Worm (Caenorhabditis elegans) whole organism, L2 larva: Measurements from ENCODE around the gene vha-1.

Experiments used
- ZK546.5 ChIP-seq: sonication (generic microtip); optimal IDR thresholded peaks from 2 replicates; lab custom pipeline; 2017; ENCODE audit warnings: missing biosample characterization, missing genetic modification characterization
- ceh-82 ChIP-seq: fragments of 150-350 bp; optimal IDR thresholded peaks from 2 replicates; lab custom pipeline; 2014; ENCODE audit warnings: missing biosample characterization, missing genetic modification characterization
- crh-2 ChIP-seq: sonication (generic microtip); optimal IDR thresholded peaks from 2 replicates; lab custom pipeline; 2017; ENCODE audit warnings: missing biosample characterization, missing genetic modification characterization
- egl-27 ChIP-seq: sonication (generic microtip); optimal IDR thresholded peaks from 3 replicates; lab custom pipeline; 2017; ENCODE audit warnings: missing biosample characterization, missing genetic modification reagents, missing genetic modification characterization
- elt-3 ChIP-seq: sonication (generic microtip); optimal IDR thresholded peaks from 2 replicates; lab custom pipeline; 2017; ENCODE audit warnings: missing biosample characterization, missing genetic modification characterization
- lin-13 ChIP-seq: fragments of 150-350 bp; optimal IDR thresholded peaks from 2 replicates; lab custom pipeline; 2014; ENCODE audit warnings: missing biosample characterization, missing genetic modification reagents, missing genetic modification characterization
- lsy-2 ChIP-seq, 2 experiments: fragments of 150-350 bp in 1 of 2; sonication (generic microtip) in 1 of 2; optimal IDR thresholded peaks; 2 replicates each; lab custom pipeline; 2014 to 2017; ENCODE audit warnings: missing biosample characterization in 2 of 2, missing genetic modification characterization in 2 of 2
- mbf-1 ChIP-seq: sonication (generic microtip); optimal IDR thresholded peaks from 2 replicates; lab custom pipeline; 2017; ENCODE audit warnings: missing biosample characterization, missing genetic modification characterization
- nhr-11 ChIP-seq: fragments of 150-350 bp; optimal IDR thresholded peaks from 2 replicates; lab custom pipeline; 2014; ENCODE audit warnings: missing biosample characterization, missing genetic modification characterization
- nhr-237 ChIP-seq: fragments of 150-350 bp; optimal IDR thresholded peaks from 2 replicates; lab custom pipeline; 2014; ENCODE audit warnings: missing biosample characterization, missing genetic modification characterization
- sma-3 ChIP-seq: sonication (generic microtip); optimal IDR thresholded peaks from 2 replicates; lab custom pipeline; 2016; ENCODE audit warnings: missing genetic modification reagents, missing genetic modification characterization, missing compliant biosample characterization
- sma-9 ChIP-seq, 2 experiments: fragments of 150-350 bp in 1 of 2; sonication (generic microtip) in 1 of 2; optimal IDR thresholded peaks; 2 replicates each; lab custom pipeline; 2014 to 2016; ENCODE audit warnings: missing genetic modification characterization in 2 of 2, mild to moderate bottlenecking in 1 of 2, missing biosample characterization in 1 of 2, missing compliant biosample characterization in 1 of 2, missing genetic modification reagents in 1 of 2, moderate library complexity in 1 of 2
- ztf-11 ChIP-seq: sonication (generic microtip); optimal IDR thresholded peaks from 2 replicates; lab custom pipeline; 2017; ENCODE audit warnings: missing biosample characterization, missing genetic modification characterization

- TF ChIP-seq ceh-82 = no peak
- TF ChIP-seq crh-2 (tag; lab: Kevin White, UChicago) = peak; percentile 18
- TF ChIP-seq egl-27 (tag; lab: Kevin White, UChicago) = no peak
- TF ChIP-seq lsy-2 (tag; optimal IDR thresholded peaks at IDR 0.05; lab: Kevin White, UChicago) = peak in 1 of 2 experiments; percentile 32
- peak; percentile 11 for TF ChIP-seq lin-13
- TF ChIP-seq nhr-11 = no peak
- no peak for TF ChIP-seq nhr-237 (tag; lab: Kevin White, UChicago)
- TF ChIP-seq sma-9 (GFP tag; optimal IDR thresholded peaks at IDR 0.05; lab: Kevin White, UChicago) = no peak
- TF ChIP-seq sma-9 (tag; optimal IDR thresholded peaks at IDR 0.05; lab: Kevin White, UChicago) = no peak
- TF ChIP-seq sma-3 (GFP tag; lab: Kevin White, UChicago) = peak; percentile 40
- no peak for TF ChIP-seq mbf-1 (tag; lab: Kevin White, UChicago)
- TF ChIP-seq elt-3 (tag; lab: Kevin White, UChicago) = no peak
- no peak for TF ChIP-seq ztf-11 (tag; lab: Kevin White, UChicago)
- no peak for TF ChIP-seq ZK546.5 (tag; lab: Kevin White, UChicago)
Observed at ce11 chrIII:9824330-9824934, 43.4 kb downstream of the vha-1 start, which contains the start of gene lin-52.
